Worm (Caenorhabditis elegans): ENCODE data around the gene nhr-116.

DNA sequence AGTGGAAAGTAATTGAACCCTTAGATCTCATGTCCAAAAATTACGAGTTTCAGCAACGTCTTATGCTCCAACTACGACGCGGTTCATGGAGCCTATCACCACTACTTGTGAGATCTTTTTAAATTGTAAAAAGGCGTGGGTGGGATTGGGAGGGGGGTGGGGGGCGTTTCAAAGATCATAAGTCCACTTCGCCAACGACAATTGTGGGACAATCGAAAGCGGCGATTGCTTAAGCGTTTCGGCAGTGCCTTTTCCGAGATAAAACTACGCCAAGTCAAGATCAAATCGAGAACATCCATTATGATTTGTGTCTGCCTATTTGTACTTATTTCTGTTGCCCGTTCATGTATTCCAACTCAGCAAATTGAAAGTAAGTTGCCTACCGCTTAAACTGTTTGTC lies 44.2 kb downstream of the nhr-116 start, which contains the start of gene clec-239:
- TF ChIP-seq mdl-1 (tag; optimal IDR thresholded peaks at IDR 0.05), result no peak
- no peak for TF ChIP-seq nhr-42 (GFP tag; IDR thresholded peaks at IDR 0.05)
- TF ChIP-seq nhr-25 (tag; optimal IDR thresholded peaks at IDR 0.05; ENCODE audit: borderline replicate concordance, insufficient read depth), result no peak
- TF ChIP-seq madf-5 (GFP tag; IDR thresholded peaks at IDR 0.05), result no peak
- TF ChIP-seq nhr-11 (tag; optimal IDR thresholded peaks at IDR 0.05), result no peak
- TF ChIP-seq daf-16 (GFP tag; optimal IDR thresholded peaks at IDR 0.05), result no peak
- no peak for TF ChIP-seq daf-16 (tag; optimal IDR thresholded peaks at IDR 0.05)
- no peak for TF ChIP-seq ceh-28 (tag; optimal IDR thresholded peaks at IDR 0.05)
- TF ChIP-seq ces-1 (GFP tag; optimal IDR thresholded peaks at IDR 0.05), result no peak
- TF ChIP-seq egl-43 (GFP tag; IDR thresholded peaks at IDR 0.05), result no peak

Measured in whole organism, L4 larva.